Worm (Caenorhabditis elegans) whole organism, L4 larva: ENCODE measurements around the gene trcs-2.
A peak's percentile ranks its signal among the peaks of the same experiment; 100 is the strongest.

Source experiments
- D1046.2 ChIP-seq: fragments of 200-800 bp; sonication (Bioruptor generic); IDR thresholded peaks from 2 replicates; pipeline ENCODE4 v1.3.6; 2022; ENCODE audit warnings: missing genetic modification characterization, missing compliant biosample characterization
- F44E2.7 ChIP-seq: fragments of 200-800 bp; sonication (Bioruptor generic); IDR thresholded peaks from 2 replicates; pipeline ENCODE4 v2.1.2; 2022; ENCODE audit warnings: missing genetic modification characterization, missing compliant biosample characterization
- Y105C5A.15 ChIP-seq: fragments of 200-800 bp; sonication (Bioruptor generic); IDR thresholded peaks from 2 replicates; pipeline ENCODE4 v1.3.6; 2022; ENCODE audit warnings: missing genetic modification characterization, missing compliant biosample characterization
- aly-2 ChIP-seq: sonication (generic microtip); optimal IDR thresholded peaks from 2 replicates; lab custom pipeline; 2018; ENCODE audit warnings: missing biosample characterization, missing genetic modification characterization
- attf-4 ChIP-seq: sonication (generic microtip); optimal IDR thresholded peaks from 3 replicates; lab custom pipeline; 2017; ENCODE audit warnings: missing biosample characterization, missing genetic modification characterization
- ceh-32 ChIP-seq: sonication (generic microtip); optimal IDR thresholded peaks from 2 replicates; lab custom pipeline; 2016; ENCODE audit warnings: mild to moderate bottlenecking, missing genetic modification characterization, missing compliant biosample characterization; ENCODE audit not compliant: poor library complexity
- ceh-82 ChIP-seq: sonication (generic microtip); optimal IDR thresholded peaks from 2 replicates; lab custom pipeline; 2017; ENCODE audit warnings: missing biosample characterization, missing genetic modification characterization
- ctbp-1 ChIP-seq: fragments of 200-800 bp; sonication (Bioruptor generic); IDR thresholded peaks from 2 replicates; pipeline ENCODE4 v1.3.6; 2022; ENCODE audit warnings: missing genetic modification reagents, missing genetic modification characterization, missing compliant biosample characterization
- daf-19 ChIP-seq: fragments of 200-800 bp; sonication (Bioruptor generic); conservative IDR thresholded peaks from 2 replicates; pipeline ENCODE4 v1.3.6; 2022; ENCODE audit warnings: missing genetic modification characterization, missing compliant biosample characterization
- dmd-6 ChIP-seq: fragments of 200-800 bp; sonication (Bioruptor generic); IDR thresholded peaks from 2 replicates; pipeline ENCODE4 v1.3.6; 2022; ENCODE audit warnings: missing genetic modification reagents, missing genetic modification characterization, missing compliant biosample characterization
- dmd-8 ChIP-seq: fragments of 200-800 bp; sonication (Bioruptor generic); IDR thresholded peaks from 2 replicates; pipeline ENCODE4 v1.3.6; 2022; ENCODE audit warnings: missing genetic modification characterization, missing compliant biosample characterization
- dpl-1 ChIP-seq: fragments of 150-350 bp; optimal IDR thresholded peaks from 2 replicates; lab custom pipeline; 2014; ENCODE audit warnings: missing biosample characterization, missing genetic modification reagents, missing genetic modification characterization
- duxl-1 ChIP-seq: sonication (generic microtip); optimal IDR thresholded peaks from 2 replicates; lab custom pipeline; 2016; ENCODE audit warnings: mild to moderate bottlenecking, missing genetic modification characterization, moderate library complexity, missing compliant biosample characterization; ENCODE audit not compliant: poor library complexity
- hlh-11 ChIP-seq: fragments of 200-800 bp; sonication (Bioruptor generic); optimal IDR thresholded peaks from 2 replicates; lab custom pipeline; 2018; ENCODE audit warnings: mild to moderate bottlenecking, missing genetic modification characterization, missing compliant biosample characterization
- hlh-30 ChIP-seq: sonication (generic microtip); optimal IDR thresholded peaks from 2 replicates; lab custom pipeline; 2017; ENCODE audit warnings: antibody characterized with exemption, mild to moderate bottlenecking, missing genetic modification characterization, missing compliant biosample characterization; ENCODE audit not compliant: insufficient read depth
- hmg-1.1 ChIP-seq: fragments of 200-800 bp; sonication (Bioruptor generic); IDR thresholded peaks from 2 replicates; pipeline ENCODE4 v1.3.6; 2022; ENCODE audit warnings: missing genetic modification reagents, missing genetic modification characterization, missing compliant biosample characterization
- lin-13 ChIP-seq: fragments of 150-350 bp; optimal IDR thresholded peaks from 2 replicates; lab custom pipeline; 2014; ENCODE audit warnings: missing biosample characterization, missing genetic modification reagents, missing genetic modification characterization
- lin-15B ChIP-seq: fragments of 150-350 bp; sonication (generic microtip); optimal IDR thresholded peaks from 3 replicates; lab custom pipeline; 2014; ENCODE audit warnings: missing biosample characterization, missing genetic modification characterization
- mdl-1 ChIP-seq, 2 experiments: fragments of 150-350 bp in 1 of 2; sonication (generic microtip) in 1 of 2; optimal IDR thresholded peaks; 2 replicates each; lab custom pipeline; 2014 to 2017; ENCODE audit warnings: missing biosample characterization in 2 of 2, missing genetic modification characterization in 2 of 2
- mep-1 ChIP-seq: fragments of 150-350 bp; sonication (generic microtip); optimal IDR thresholded peaks from 3 replicates; lab custom pipeline; 2014; ENCODE audit warnings: missing biosample characterization, missing genetic modification characterization
- mxl-2 ChIP-seq: fragments of 200-800 bp; sonication (Bioruptor generic); conservative IDR thresholded peaks from 2 replicates; pipeline ENCODE4 v1.3.6; 2022; ENCODE audit warnings: missing genetic modification reagents, missing genetic modification characterization, missing compliant biosample characterization
- mxl-3 ChIP-seq: fragments of 200-800 bp; sonication (Bioruptor generic); optimal IDR thresholded peaks from 2 replicates; lab custom pipeline; 2018; ENCODE audit warnings: mild to moderate bottlenecking, missing genetic modification characterization, missing compliant biosample characterization
- nhr-10 ChIP-seq: fragments of 150-350 bp; optimal IDR thresholded peaks from 2 replicates; lab custom pipeline; 2014; ENCODE audit warnings: missing biosample characterization, missing genetic modification characterization
- nhr-11 ChIP-seq: fragments of 150-350 bp; optimal IDR thresholded peaks from 2 replicates; lab custom pipeline; 2014; ENCODE audit warnings: missing biosample characterization, missing genetic modification characterization
- nhr-111 ChIP-seq: fragments of 200-800 bp; sonication (Bioruptor generic); optimal IDR thresholded peaks from 2 replicates; lab custom pipeline; 2018; ENCODE audit warnings: mild to moderate bottlenecking, missing genetic modification characterization, missing compliant biosample characterization
- nhr-237 ChIP-seq: sonication (generic microtip); optimal IDR thresholded peaks from 2 replicates; lab custom pipeline; 2017; ENCODE audit warnings: missing biosample characterization, missing genetic modification characterization
- nhr-25 ChIP-seq: sonication (generic microtip); optimal IDR thresholded peaks from 2 replicates; lab custom pipeline; 2017; ENCODE audit warnings: missing genetic modification characterization, mild to moderate bottlenecking, missing compliant biosample characterization, antibody characterized with exemption, moderate library complexity, borderline replicate concordance; ENCODE audit not compliant: insufficient read depth
- nhr-28 ChIP-seq: fragments of 150-350 bp; optimal IDR thresholded peaks from 2 replicates; lab custom pipeline; 2014; ENCODE audit warnings: missing biosample characterization, missing genetic modification characterization
- nhr-41 ChIP-seq: fragments of 200-800 bp; sonication (Bioruptor generic); IDR thresholded peaks from 2 replicates; pipeline ENCODE4 v1.3.6; 2022; ENCODE audit warnings: missing genetic modification reagents, missing genetic modification characterization, missing compliant biosample characterization
- nhr-76 ChIP-seq: fragments of 150-350 bp; optimal IDR thresholded peaks from 2 replicates; lab custom pipeline; 2014; ENCODE audit warnings: missing biosample characterization, missing genetic modification characterization
- pqm-1 ChIP-seq: sonication (generic microtip); optimal IDR thresholded peaks from 2 replicates; lab custom pipeline; 2017; ENCODE audit warnings: missing biosample characterization, missing genetic modification characterization
- rbr-2 ChIP-seq: sonication (generic microtip); optimal IDR thresholded peaks from 2 replicates; lab custom pipeline; 2016; ENCODE audit warnings: missing genotype, missing genetic modification characterization, missing compliant biosample characterization
- skn-1 ChIP-seq: fragments of 150-350 bp; optimal IDR thresholded peaks from 2 replicates; lab custom pipeline; 2014; ENCODE audit warnings: missing biosample characterization, missing genetic modification characterization
- spr-1 ChIP-seq: sonication (generic microtip); optimal IDR thresholded peaks from 2 replicates; lab custom pipeline; 2016; ENCODE audit warnings: mild to moderate bottlenecking, missing genetic modification characterization, missing compliant biosample characterization
- unc-130 ChIP-seq: sonication (generic microtip); optimal IDR thresholded peaks from 2 replicates; lab custom pipeline; 2016; ENCODE audit warnings: missing genetic modification reagents, missing genetic modification characterization, missing compliant biosample characterization
- unc-62 ChIP-seq, 3 experiments: fragments of 150-350 bp in 1 of 3; sonication (generic microtip); optimal IDR thresholded peaks in 2 of 3; peaks in 1 of 3; 1 replicate in 1 of 3; 2 replicates in 2 of 3; lab custom pipeline; 2014 to 2017; ENCODE audit warnings: missing biosample characterization in 3 of 3, missing genetic modification characterization in 3 of 3, missing genetic modification reagents in 3 of 3, missing genotype in 1 of 3
- zip-11 ChIP-seq: fragments of 200-800 bp; sonication (Bioruptor generic); IDR thresholded peaks from 2 replicates; pipeline ENCODE4 v1.3.6; 2022; ENCODE audit warnings: missing genetic modification characterization, missing compliant biosample characterization
- zip-2 ChIP-seq: fragments of 150-350 bp; optimal IDR thresholded peaks from 2 replicates; lab custom pipeline; 2014; ENCODE audit warnings: missing biosample characterization, missing genetic modification characterization
- ztf-11 ChIP-seq: fragments of 150-350 bp; optimal IDR thresholded peaks from 2 replicates; lab custom pipeline; 2014; ENCODE audit warnings: missing biosample characterization, missing genetic modification characterization
- ztf-7 ChIP-seq: fragments of 150-350 bp; optimal IDR thresholded peaks from 2 replicates; lab custom pipeline; 2014; ENCODE audit warnings: missing biosample characterization, missing genetic modification characterization

The trcs-2 gene

ce11 chrII:8747939-8748352 is 25.7 kb downstream of the trcs-2 start (continued):
- TF ChIP-seq dmd-8 (GFP tag; lab: Robert Waterston, UW): no peak
- TF ChIP-seq nhr-25: no peak
- no peak for TF ChIP-seq rbr-2
- TF ChIP-seq daf-19 (GFP tag; lab: Robert Waterston, UW): 0 out of 2 replicates have a peak, but pooled peaks have one; percentile 11
- no peak for TF ChIP-seq dmd-6 (GFP tag; lab: Robert Waterston, UW)
- TF ChIP-seq ctbp-1 (GFP tag; lab: Robert Waterston, UW): no peak
- no peak for TF ChIP-seq aly-2 (tag; lab: Kevin White, UChicago)

DNA sequence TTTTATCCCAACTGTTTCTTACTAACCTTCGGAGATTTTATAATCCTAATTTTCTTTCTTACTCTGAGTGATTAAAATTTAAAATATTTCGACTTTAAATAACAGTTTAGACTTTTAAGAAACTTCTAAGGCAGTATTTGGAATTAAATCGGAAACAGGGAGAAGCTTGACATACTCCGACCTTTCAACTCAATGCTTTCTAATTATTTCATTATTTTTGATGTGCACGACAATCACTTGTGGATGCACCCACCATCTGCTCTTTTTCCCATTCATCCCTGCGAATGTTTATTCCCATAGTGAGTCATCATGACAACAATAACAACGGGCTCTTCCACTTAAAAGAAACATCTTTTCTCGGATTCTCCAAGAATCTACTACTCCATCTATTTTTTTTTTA is 26.4 kb downstream of the trcs-2 start:
- no peak for TF ChIP-seq nhr-237 (tag; lab: Kevin White, UChicago)
- no peak for TF ChIP-seq ceh-32 (tag; lab: Kevin White, UChicago)
- no peak for TF ChIP-seq hmg-1.1
- no peak for TF ChIP-seq nhr-10 (tag; lab: Kevin White, UChicago)
- TF ChIP-seq nhr-76: no peak
- no peak for TF ChIP-seq duxl-1
- no peak for TF ChIP-seq F44E2.7 (GFP tag; lab: Robert Waterston, UW)
- no peak for TF ChIP-seq nhr-11 (tag; lab: Kevin White, UChicago)
- no peak for TF ChIP-seq lin-13
- TF ChIP-seq aly-2 (tag; lab: Kevin White, UChicago): no peak
- TF ChIP-seq ctbp-1 (GFP tag; lab: Robert Waterston, UW): no peak
- TF ChIP-seq nhr-41 (GFP tag; lab: Robert Waterston, UW): no peak
- no peak for TF ChIP-seq zip-11 (GFP tag; lab: Robert Waterston, UW)
- TF ChIP-seq lin-15B (tag; lab: Kevin White, UChicago): no peak
- TF ChIP-seq unc-130: no peak
- TF ChIP-seq ceh-82: no peak
- no peak for TF ChIP-seq attf-4 (tag; lab: Kevin White, UChicago)
- no peak for TF ChIP-seq hlh-11 (tag; lab: Kevin White, UChicago)
- no peak for TF ChIP-seq zip-2 (tag; lab: Kevin White, UChicago)
- no peak for TF ChIP-seq ztf-7 (tag; lab: Kevin White, UChicago)

- TF ChIP-seq ctbp-1 (GFP tag; lab: Robert Waterston, UW): no peak
- TF ChIP-seq unc-62 (GFP tag; optimal IDR thresholded peaks at IDR 0.05 in 1 of 2; lab: Kevin White, UChicago): peak in 1 of 2 experiments; percentile 66
- no peak for TF ChIP-seq unc-62 (tag; optimal IDR thresholded peaks at IDR 0.05; lab: Kevin White, UChicago)
- TF ChIP-seq hlh-11 (tag; lab: Kevin White, UChicago): peak; percentile 40
- TF ChIP-seq mxl-3 (GFP tag; lab: Kevin White, UChicago): peak; percentile 18
Measured at ce11 chrII:8749084-8749483, 26.8 kb downstream of the trcs-2 start.

ce11 chrII:8750056-8750455 is 27.8 kb downstream of the trcs-2 start:
- TF ChIP-seq mep-1 (tag; lab: Kevin White, UChicago) (no peak), nhr-111 (GFP tag; lab: Kevin White, UChicago) (no peak), spr-1 (no peak), skn-1 (no peak), ceh-82 (no peak), Y105C5A.15 (GFP tag; lab: Robert Waterston, UW) (no peak), ztf-11 (tag; lab: Kevin White, UChicago) (no peak), daf-19 (GFP tag; lab: Robert Waterston, UW) (no peak), hlh-30 (no peak), mdl-1 (tag; optimal IDR thresholded peaks at IDR 0.05; lab: Kevin White, UChicago) (no peak), nhr-28 (tag; lab: Kevin White, UChicago) (no peak), mxl-2 (no peak), nhr-11 (tag; lab: Kevin White, UChicago) (no peak), D1046.2 (GFP tag; lab: Robert Waterston, UW) (no peak), hlh-11 (tag; lab: Kevin White, UChicago) (no peak), dpl-1 (GFP tag; lab: Kevin White, UChicago) (no peak), pqm-1 (tag; lab: Kevin White, UChicago) (no peak)
